Fruit fly (Drosophila melanogaster): ENCODE results near the gene CG18301.

dm6 chr2L:10483073-10483472 lies 48.5 kb upstream of the CG18301 start, which contains the start of gene Grip75:
- TF ChIP-seq insv (optimal IDR thresholded peaks at IDR 0.05) (no peak), h (optimal IDR thresholded peaks at IDR 0.05) (no peak), psq (optimal IDR thresholded peaks at IDR 0.05) (no peak), ttk (optimal IDR thresholded peaks at IDR 0.05) (no peak), Sin3A (optimal IDR thresholded peaks at IDR 0.05) (no peak), Myc (optimal IDR thresholded peaks at IDR 0.05) (no peak)

All from Kc167 (cell line).